Fruit fly (Drosophila melanogaster) whole organism, embryonic: ENCODE data around the gene kirre.

Experiments
- BEAF-32 ChIP-seq: fragments of 200-800 bp; sonication (Bioruptor generic); optimal IDR thresholded peaks from 3 replicates; lab custom pipeline; 2017; ENCODE audit warnings: missing biosample characterization, missing genetic modification characterization, mild to moderate bottlenecking, moderate library complexity, missing genetic modification reagents
- CG11456 ChIP-seq: fragments of 200-800 bp; sonication (Bioruptor generic); IDR thresholded peaks from 3 replicates; pipeline ENCODE4 v1.3.6; 2022; ENCODE audit warnings: missing biosample characterization, missing genetic modification characterization
- CG11695 ChIP-seq: fragments of 200-800 bp; sonication (Bioruptor generic); IDR thresholded peaks from 3 replicates; pipeline ENCODE4 v1.3.6; 2022; ENCODE audit warnings: missing biosample characterization, missing genetic modification characterization
- CG12071 ChIP-seq: fragments of 200-800 bp; sonication (Bioruptor generic); optimal IDR thresholded peaks from 3 replicates; lab custom pipeline; 2018; ENCODE audit warnings: missing biosample characterization, mild to moderate bottlenecking, missing genetic modification characterization
- CG12104 ChIP-seq: fragments of 200-800 bp; sonication (Bioruptor generic); optimal IDR thresholded peaks from 3 replicates; lab custom pipeline; 2016; ENCODE audit warnings: missing biosample characterization, missing genetic modification characterization
- CG12236 ChIP-seq: fragments of 200-800 bp; sonication (Bioruptor generic); optimal IDR thresholded peaks from 2 replicates; lab custom pipeline; 2016; ENCODE audit warnings: missing biosample characterization, missing genetic modification characterization
- CG12659 ChIP-seq: fragments of 200-800 bp; sonication (Bioruptor generic); optimal IDR thresholded peaks from 3 replicates; lab custom pipeline; 2017; ENCODE audit warnings: mild to moderate bottlenecking, missing biosample characterization, missing genetic modification reagents, missing genetic modification characterization
- CG14860 ChIP-seq: fragments of 200-800 bp; sonication (Bioruptor generic); IDR thresholded peaks from 3 replicates; pipeline ENCODE4 v1.3.6; 2022; ENCODE audit warnings: missing biosample characterization, missing genetic modification characterization; ENCODE audit not compliant: partially characterized antibody
- CG15601 ChIP-seq: fragments of 200-800 bp; sonication (Bioruptor generic); optimal IDR thresholded peaks from 3 replicates; lab custom pipeline; 2019; ENCODE audit warnings: missing biosample characterization, mild to moderate bottlenecking, missing genetic modification characterization, moderate library complexity
- CG15696 ChIP-seq: fragments of 200-800 bp; sonication (Bioruptor generic); optimal IDR thresholded peaks from 2 replicates; lab custom pipeline; 2019; ENCODE audit warnings: missing biosample characterization, mild to moderate bottlenecking, missing genetic modification characterization, moderate library complexity
- CG16815 ChIP-seq: fragments of 200-800 bp; sonication (Bioruptor generic); optimal IDR thresholded peaks from 3 replicates; lab custom pipeline; 2017; ENCODE audit warnings: missing biosample characterization, mild to moderate bottlenecking, missing genetic modification characterization
- CG16863 ChIP-seq: fragments of 200-800 bp; sonication (Bioruptor generic); optimal IDR thresholded peaks from 3 replicates; lab custom pipeline; 2016; ENCODE audit warnings: missing biosample characterization, missing genetic modification characterization
- CG17359 ChIP-seq: fragments of 200-800 bp; sonication (Bioruptor generic); optimal IDR thresholded peaks from 3 replicates; lab custom pipeline; 2018; ENCODE audit warnings: missing biosample characterization, mild to moderate bottlenecking, missing genetic modification characterization, moderate library complexity
- CG17385 ChIP-seq: fragments of 200-800 bp; sonication (Bioruptor generic); optimal IDR thresholded peaks from 3 replicates; lab custom pipeline; 2018; ENCODE audit warnings: missing biosample characterization, mild to moderate bottlenecking, missing genetic modification characterization
- CG18619 ChIP-seq: fragments of 200-800 bp; sonication (Bioruptor generic); optimal IDR thresholded peaks from 3 replicates; lab custom pipeline; 2017; ENCODE audit warnings: missing biosample characterization, mild to moderate bottlenecking, missing genetic modification characterization
- CG2199 ChIP-seq: fragments of 200-800 bp; sonication (Bioruptor generic); IDR thresholded peaks from 3 replicates; pipeline ENCODE4 v1.3.6; 2022; ENCODE audit warnings: missing biosample characterization, missing genetic modification characterization
- CG32772 ChIP-seq: fragments of 200-800 bp; sonication (Bioruptor generic); IDR thresholded peaks from 2 replicates; pipeline ENCODE4 v1.3.6; 2022; ENCODE audit warnings: missing biosample characterization, missing genetic modification characterization
- CG3995 ChIP-seq: fragments of 200-800 bp; sonication (Bioruptor generic); optimal IDR thresholded peaks from 3 replicates; lab custom pipeline; 2016; ENCODE audit warnings: missing biosample characterization, missing genetic modification characterization
- CG4282 ChIP-seq: fragments of 200-800 bp; sonication (Bioruptor generic); optimal IDR thresholded peaks from 2 replicates; lab custom pipeline; 2016; ENCODE audit warnings: missing biosample characterization, missing genetic modification characterization
- CG4707 ChIP-seq: fragments of 200-800 bp; sonication (Bioruptor generic); optimal IDR thresholded peaks from 2 replicates; lab custom pipeline; 2018; ENCODE audit warnings: missing biosample characterization, mild to moderate bottlenecking, missing genetic modification characterization, moderate library complexity
- CG5245 ChIP-seq: fragments of 200-800 bp; sonication (Bioruptor generic); optimal IDR thresholded peaks from 3 replicates; lab custom pipeline; 2016; ENCODE audit warnings: missing biosample characterization, missing genetic modification characterization
- CG6175 ChIP-seq: fragments of 200-800 bp; sonication (Bioruptor generic); IDR thresholded peaks from 3 replicates; pipeline ENCODE4 v1.3.6; 2022; ENCODE audit warnings: missing biosample characterization, missing genetic modification characterization
- CG7271 ChIP-seq: fragments of 200-800 bp; sonication (Bioruptor generic); optimal IDR thresholded peaks from 2 replicates; lab custom pipeline; 2018; ENCODE audit warnings: missing biosample characterization, mild to moderate bottlenecking, missing genetic modification characterization, moderate library complexity
- CG7556 ChIP-seq: fragments of 200-800 bp; sonication (Bioruptor generic); optimal IDR thresholded peaks from 2 replicates; lab custom pipeline; 2017; ENCODE audit warnings: missing biosample characterization, mild to moderate bottlenecking, missing genetic modification characterization
- CG7839 ChIP-seq: fragments of 200-800 bp; sonication (Bioruptor generic); optimal IDR thresholded peaks from 3 replicates; lab custom pipeline; 2018; ENCODE audit warnings: missing biosample characterization, mild to moderate bottlenecking, missing genetic modification characterization, moderate library complexity
- CG7963 ChIP-seq: fragments of 200-800 bp; sonication (Bioruptor generic); IDR thresholded peaks from 3 replicates; pipeline ENCODE4 v1.3.6; 2022; ENCODE audit warnings: missing biosample characterization, missing genetic modification characterization; ENCODE audit not compliant: partially characterized antibody
- CG7987 ChIP-seq: fragments of 200-800 bp; sonication (Bioruptor generic); optimal IDR thresholded peaks from 2 replicates; lab custom pipeline; 2018; ENCODE audit warnings: missing biosample characterization, mild to moderate bottlenecking, missing genetic modification characterization, moderate library complexity
- CG8089 ChIP-seq: fragments of 200-800 bp; sonication (Bioruptor generic); optimal IDR thresholded peaks from 3 replicates; lab custom pipeline; 2016; ENCODE audit warnings: missing biosample characterization, missing genetic modification characterization
- CG8944 ChIP-seq: fragments of 200-800 bp; sonication (Bioruptor generic); optimal IDR thresholded peaks from 3 replicates; lab custom pipeline; 2016; ENCODE audit warnings: missing biosample characterization, missing genetic modification characterization
- CG9876 ChIP-seq: fragments of 200-800 bp; sonication (Bioruptor generic); optimal IDR thresholded peaks from 2 replicates; lab custom pipeline; 2016; ENCODE audit warnings: missing biosample characterization, missing genetic modification characterization
- Dbx ChIP-seq: fragments of 200-800 bp; sonication (Bioruptor generic); IDR thresholded peaks from 3 replicates; pipeline ENCODE4 v1.3.6; 2022; ENCODE audit warnings: missing biosample characterization, missing genetic modification characterization
- E2f2 ChIP-seq: fragments of 200-800 bp; sonication (Bioruptor generic); IDR thresholded peaks from 2 replicates; pipeline ENCODE4 v1.3.6; 2022; ENCODE audit warnings: missing biosample characterization, missing genetic modification characterization
- ERR ChIP-seq: fragments of 200-800 bp; sonication (Bioruptor generic); optimal IDR thresholded peaks from 2 replicates; lab custom pipeline; 2016; ENCODE audit warnings: missing biosample characterization, missing genetic modification characterization
- Hmx ChIP-seq: fragments of 200-800 bp; sonication (Bioruptor generic); optimal IDR thresholded peaks from 2 replicates; lab custom pipeline; 2016; ENCODE audit warnings: missing biosample characterization, missing genetic modification characterization
- Mrtf ChIP-seq: fragments of 200-800 bp; sonication (Bioruptor generic); IDR thresholded peaks from 3 replicates; pipeline ENCODE4 v1.3.6; 2022; ENCODE audit warnings: missing biosample characterization, missing genetic modification characterization
- Ravus ChIP-seq: fragments of 200-800 bp; sonication (Bioruptor generic); IDR thresholded peaks from 2 replicates; pipeline ENCODE4 v1.3.6; 2022; ENCODE audit warnings: missing biosample characterization, missing genetic modification characterization
- Sox102F ChIP-seq: fragments of 200-800 bp; sonication (Bioruptor generic); optimal IDR thresholded peaks from 2 replicates; lab custom pipeline; 2018; ENCODE audit warnings: missing biosample characterization, mild to moderate bottlenecking, missing genetic modification characterization, moderate library complexity
- Tbp ChIP-seq: fragments of >200 bp; optimal IDR thresholded peaks from 2 replicates; lab custom pipeline; 2018; ENCODE audit warnings: missing biosample characterization, missing genetic modification characterization
- Trl ChIP-seq, 3 experiments: fragments of >200 bp in 2 of 3; fragments of 200-800 bp in 1 of 3; sonication (Bioruptor generic) in 1 of 3; optimal IDR thresholded peaks; 2 replicates in 1 of 3; 3 replicates in 2 of 3; lab custom pipeline; 2016 to 2017; ENCODE audit warnings: missing biosample characterization in 1 of 3, missing genetic modification characterization in 1 of 3
- aop ChIP-seq: fragments of 200-800 bp; sonication (Bioruptor generic); IDR thresholded peaks from 2 replicates; pipeline ENCODE4 v1.3.6; 2022; ENCODE audit warnings: missing biosample characterization, missing genetic modification characterization
- kay ChIP-seq: fragments of 200-800 bp; sonication (Bioruptor generic); optimal IDR thresholded peaks from 2 replicates; lab custom pipeline; 2016; ENCODE audit warnings: missing biosample characterization, missing genetic modification characterization
- lilli ChIP-seq: fragments of 200-800 bp; sonication (Bioruptor generic); optimal IDR thresholded peaks from 3 replicates; lab custom pipeline; 2016; ENCODE audit warnings: missing biosample characterization, missing genetic modification characterization
- nerfin-2 ChIP-seq: fragments of 200-800 bp; sonication (Bioruptor generic); IDR thresholded peaks from 2 replicates; pipeline ENCODE4 v1.3.6; 2022; ENCODE audit warnings: missing biosample characterization, missing genetic modification characterization; ENCODE audit not compliant: partially characterized antibody
- otp ChIP-seq: fragments of 200-800 bp; sonication (Bioruptor generic); IDR thresholded peaks from 3 replicates; pipeline ENCODE4, ENCODE4 v1.3.6; 2022; ENCODE audit warnings: missing biosample characterization, missing genetic modification characterization
- pita ChIP-seq: fragments of 200-800 bp; sonication (Bioruptor generic); optimal IDR thresholded peaks from 2 replicates; lab custom pipeline; 2017; ENCODE audit warnings: missing biosample characterization, mild to moderate bottlenecking, missing genetic modification characterization
- prd ChIP-seq, 3 experiments: fragments of >200 bp in 2 of 3; fragments of 200-800 bp in 1 of 3; sonication (Bioruptor generic) in 1 of 3; optimal IDR thresholded peaks in 2 of 3; IDR thresholded peaks in 1 of 3; 2 replicates in 2 of 3; 3 replicates in 1 of 3; pipeline versions ENCODE4 v1.3.6 to Lab custom; 2017 to 2022; ENCODE audit warnings: missing biosample characterization in 1 of 3, missing genetic modification characterization in 1 of 3
- run ChIP-seq: fragments of 200-800 bp; sonication (Bioruptor generic); optimal IDR thresholded peaks from 3 replicates; lab custom pipeline; 2018; ENCODE audit warnings: missing biosample characterization, mild to moderate bottlenecking, missing genetic modification characterization
- salm ChIP-seq: fragments of 200-800 bp; sonication (Bioruptor generic); optimal IDR thresholded peaks from 2 replicates; lab custom pipeline; 2018; ENCODE audit warnings: missing biosample characterization, mild to moderate bottlenecking, missing genetic modification characterization
- twi ChIP-seq: fragments of 200-800 bp; optimal IDR thresholded peaks from 2 replicates; lab custom pipeline; 2019; ENCODE audit warnings: missing biosample characterization, mild to moderate bottlenecking, missing genetic modification characterization, moderate library complexity
- yki ChIP-seq: fragments of >200 bp; optimal IDR thresholded peaks from 3 replicates; lab custom pipeline; 2018
- z ChIP-seq: fragments of 200-800 bp; sonication (Bioruptor generic); IDR thresholded peaks from 3 replicates; pipeline ENCODE4 v1.3.6; 2022; ENCODE audit warnings: missing biosample characterization, missing genetic modification characterization

kirre gene

DNA sequence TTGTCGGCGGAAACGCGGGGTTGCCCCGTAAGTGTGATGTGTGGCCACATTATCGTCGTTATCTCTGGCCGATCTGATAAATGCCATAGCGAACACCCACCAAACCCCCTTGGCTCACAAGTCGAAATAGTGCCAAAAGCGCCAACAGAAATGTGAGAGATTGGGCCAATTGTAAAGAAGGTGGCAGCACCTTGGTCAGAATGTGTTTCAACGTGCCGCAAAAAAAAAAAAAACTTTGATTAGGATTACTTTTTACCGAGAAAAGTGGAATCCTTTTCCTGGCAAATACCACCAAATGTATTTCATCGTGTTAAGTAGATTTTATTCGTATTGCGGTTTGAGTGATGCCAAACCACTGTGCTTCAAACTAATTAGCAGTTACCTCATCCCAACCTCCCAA lies 2.8 kb downstream of the kirre start (continued):
- TF ChIP-seq BEAF-32 (GFP tag; lab: Kevin White, UChicago) (no peak), yki (lab: Kevin White, UChicago) (no peak), aop (GFP tag; lab: Robert Waterston, UW) (peak; percentile 70), otp (GFP tag; lab: Robert Waterston, UW) (peak; percentile 83; the same call in 2 of the 3 replicates), CG11456 (GFP tag; lab: Robert Waterston, UW) (peak; percentile 90), CG15696 (no peak), CG12236 (GFP tag; lab: Kevin White, UChicago) (peak; percentile 20), CG15601 (no peak), CG8944 (peak; percentile 77), Hmx (GFP tag; lab: Kevin White, UChicago) (no peak), CG4707 (GFP tag; lab: Kevin White, UChicago) (no peak), kay (GFP tag; lab: Kevin White, UChicago) (peak; percentile 14), CG17385 (GFP tag; lab: Kevin White, UChicago) (peak; percentile 81), lilli (peak; percentile 92), CG32772 (GFP tag; lab: Robert Waterston, UW) (peak; percentile 75), CG8089 (peak; percentile 54), CG12104 (GFP tag; lab: Kevin White, UChicago) (peak; percentile 67), nerfin-2 (no peak), CG9876 (peak; percentile 64), CG16815 (GFP tag; lab: Kevin White, UChicago) (peak; percentile 56), z (GFP tag; lab: Robert Waterston, UW) (no peak), Dbx (GFP tag; lab: Robert Waterston, UW) (peak; percentile 92), CG3995 (GFP tag; lab: Kevin White, UChicago) (peak; percentile 52), CG12659 (peak; percentile 86), Trl (optimal IDR thresholded peaks at IDR 0.05; lab: Kevin White, UChicago) (no peak), Trl (GFP tag; optimal IDR thresholded peaks at IDR 0.05; lab: Kevin White, UChicago) (peak; percentile 75), Tbp (GFP tag; lab: Kevin White, UChicago) (no peak), twi (tag; lab: Kevin White, UChicago) (no peak), Sox102F (GFP tag; lab: Kevin White, UChicago) (peak; percentile 79), ERR (peak; percentile 83), CG6175 (peak; percentile 88), salm (peak; percentile 4), run (tag; lab: Kevin White, UChicago) (no peak), CG16863 (peak; percentile 81), pita (GFP tag; lab: Kevin White, UChicago) (no peak), CG7271 (tag; lab: Kevin White, UChicago) (no peak), Ravus (GFP tag; lab: Robert Waterston, UW) (peak; percentile 81), CG14860 (0 out of 3 replicates have a peak, but pooled peaks have one; percentile 48), CG7963 (GFP tag; lab: Robert Waterston, UW) (no peak), CG17359 (tag; lab: Kevin White, UChicago) (peak; percentile 77), CG7556 (GFP tag; lab: Kevin White, UChicago) (peak; percentile 59), Mrtf (peak; percentile 85), CG11695 (GFP tag; lab: Robert Waterston, UW) (peak; percentile 88), CG4282 (GFP tag; lab: Kevin White, UChicago) (peak; percentile 75), CG18619 (GFP tag; lab: Kevin White, UChicago) (peak; percentile 77), CG5245 (GFP tag; lab: Kevin White, UChicago) (peak; percentile 53), CG7987 (GFP tag; lab: Kevin White, UChicago) (no peak), CG7839 (tag; lab: Kevin White, UChicago) (peak; percentile 88), E2f2 (GFP tag; lab: Robert Waterston, UW) (peak; percentile 73), CG12071 (peak; percentile 54), CG2199 (no peak), prd (optimal IDR thresholded peaks at IDR 0.05; lab: Kevin White, UChicago) (no peak), prd (GFP tag; IDR thresholded peaks at IDR 0.05; lab: Robert Waterston, UW) (peak; percentile 89)
